Worm (Caenorhabditis elegans): ENCODE data around the gene clec-1.

ce11 chrV:5716508-5716907 lies 16.6 kb downstream of the clec-1 start, which contains the start of gene K09H11.9:
- no peak for TF ChIP-seq unc-62 (GFP tag; optimal IDR thresholded peaks at IDR 0.05)
- TF ChIP-seq daf-12 (tag; optimal IDR thresholded peaks at IDR 0.05): no peak
- TF ChIP-seq ZK546.5 (tag; optimal IDR thresholded peaks at IDR 0.05): no peak
- TF ChIP-seq lin-15B (tag; optimal IDR thresholded peaks at IDR 0.05): no peak
- TF ChIP-seq nhr-25 (tag; optimal IDR thresholded peaks at IDR 0.05): no peak

All from whole organism, L3 larva.